Worm (Caenorhabditis elegans) whole organism, late embryonic: ENCODE results near the gene F29B9.5.

Source experiments
- F13H6.1 ChIP-seq: sonication (generic microtip); optimal IDR thresholded peaks from 2 replicates; lab custom pipeline; 2016; ENCODE audit warnings: missing genetic modification characterization, missing compliant biosample characterization
- T23F11.4 ChIP-seq: fragments of 200-800 bp; sonication (Bioruptor generic); optimal IDR thresholded peaks from 2 replicates; lab custom pipeline; 2018; ENCODE audit warnings: mild to moderate bottlenecking, missing genetic modification characterization, missing compliant biosample characterization
- Y22D7AL.16 ChIP-seq: sonication (generic microtip); optimal IDR thresholded peaks from 2 replicates; lab custom pipeline; 2016; ENCODE audit warnings: missing genetic modification characterization, missing compliant biosample characterization
- ama-1 ChIP-seq: fragments of 150-350 bp; optimal IDR thresholded peaks from 2 replicates; lab custom pipeline; 2014
- ceh-14 ChIP-seq: sonication (generic microtip); optimal IDR thresholded peaks from 2 replicates; lab custom pipeline; 2016; ENCODE audit warnings: missing genotype, missing genetic modification characterization, missing compliant biosample characterization
- ceh-18 ChIP-seq: sonication (generic microtip); optimal IDR thresholded peaks from 2 replicates; lab custom pipeline; 2016; ENCODE audit warnings: missing genetic modification characterization, missing compliant biosample characterization
- ceh-19 ChIP-seq: fragments of 200-800 bp; sonication (Bioruptor generic); optimal IDR thresholded peaks from 2 replicates; lab custom pipeline; 2018; ENCODE audit warnings: mild to moderate bottlenecking, missing genetic modification characterization, missing compliant biosample characterization
- ceh-2 ChIP-seq: sonication (generic microtip); optimal IDR thresholded peaks from 2 replicates; lab custom pipeline; 2016; ENCODE audit warnings: missing genotype, missing genetic modification characterization, missing compliant biosample characterization
- ceh-31 ChIP-seq: sonication (generic microtip); optimal IDR thresholded peaks from 2 replicates; lab custom pipeline; 2016; ENCODE audit warnings: missing genetic modification characterization, missing compliant biosample characterization
- ceh-48 ChIP-seq: sonication (generic microtip); optimal IDR thresholded peaks from 2 replicates; lab custom pipeline; 2016; ENCODE audit warnings: missing genetic modification characterization, inconsistent platforms, missing compliant biosample characterization
- ceh-6 ChIP-seq: fragments of 200-800 bp; sonication (Bioruptor generic); optimal IDR thresholded peaks from 2 replicates; lab custom pipeline; 2018; ENCODE audit warnings: mild to moderate bottlenecking, missing genetic modification characterization, missing compliant biosample characterization
- che-1 ChIP-seq: sonication (generic microtip); optimal IDR thresholded peaks from 2 replicates; lab custom pipeline; 2016; ENCODE audit warnings: mild to moderate bottlenecking, missing genetic modification characterization, missing compliant biosample characterization
- dmd-4 ChIP-seq: sonication (generic microtip); optimal IDR thresholded peaks from 2 replicates; lab custom pipeline; 2016; ENCODE audit warnings: borderline replicate concordance, missing genetic modification characterization, missing compliant biosample characterization
- elt-2 ChIP-seq: sonication (generic microtip); optimal IDR thresholded peaks from 2 replicates; lab custom pipeline; 2016; ENCODE audit warnings: missing genetic modification reagents, missing genetic modification characterization, missing compliant biosample characterization
- elt-4 ChIP-seq: sonication (generic microtip); optimal IDR thresholded peaks from 2 replicates; lab custom pipeline; 2016; ENCODE audit warnings: missing genetic modification characterization, missing compliant biosample characterization
- eyg-1 ChIP-seq: sonication (generic microtip); optimal IDR thresholded peaks from 2 replicates; lab custom pipeline; 2016; ENCODE audit warnings: missing genotype, missing genetic modification characterization, missing compliant biosample characterization
- gmeb-2 ChIP-seq: sonication (generic microtip); optimal IDR thresholded peaks from 2 replicates; lab custom pipeline; 2016; ENCODE audit warnings: missing genetic modification characterization, inconsistent platforms, missing compliant biosample characterization
- hlh-13 ChIP-seq: fragments of 200-800 bp; sonication (Bioruptor generic); optimal IDR thresholded peaks from 2 replicates; lab custom pipeline; 2018; ENCODE audit warnings: mild to moderate bottlenecking, missing genetic modification characterization, missing compliant biosample characterization
- hlh-8 ChIP-seq: sonication (generic microtip); optimal IDR thresholded peaks from 2 replicates; lab custom pipeline; 2016; ENCODE audit warnings: missing genotype, missing genetic modification characterization, missing compliant biosample characterization
- lim-6 ChIP-seq: sonication (generic microtip); optimal IDR thresholded peaks from 2 replicates; lab custom pipeline; 2016; ENCODE audit warnings: missing genetic modification characterization, missing compliant biosample characterization
- madf-2 ChIP-seq: sonication (generic microtip); optimal IDR thresholded peaks from 2 replicates; lab custom pipeline; 2017; ENCODE audit warnings: missing genetic modification characterization, missing compliant biosample characterization
- nfya-1 ChIP-seq: sonication (generic microtip); optimal IDR thresholded peaks from 2 replicates; lab custom pipeline; 2017; ENCODE audit warnings: missing genetic modification characterization, mild to moderate bottlenecking, missing compliant biosample characterization, antibody characterized with exemption, moderate library complexity
- nhr-11 ChIP-seq: fragments of 150-350 bp; optimal IDR thresholded peaks from 2 replicates; lab custom pipeline; 2014; ENCODE audit warnings: missing biosample characterization, missing genetic modification characterization
- nhr-232 ChIP-seq: sonication (generic microtip); optimal IDR thresholded peaks from 2 replicates; lab custom pipeline; 2016; ENCODE audit warnings: missing genetic modification characterization, missing compliant biosample characterization
- npax-4 ChIP-seq: sonication (generic microtip); optimal IDR thresholded peaks from 2 replicates; lab custom pipeline; 2016; ENCODE audit warnings: missing genetic modification characterization, missing compliant biosample characterization
- pag-3 ChIP-seq: sonication (generic microtip); optimal IDR thresholded peaks from 2 replicates; lab custom pipeline; 2016; ENCODE audit warnings: missing compliant biosample characterization, missing genetic modification characterization, borderline replicate concordance
- pat-9 ChIP-seq: fragments of 200-800 bp; sonication (Bioruptor generic); optimal IDR thresholded peaks from 2 replicates; lab custom pipeline; 2018; ENCODE audit warnings: mild to moderate bottlenecking, missing genetic modification characterization, moderate library complexity, missing compliant biosample characterization
- pha-2 ChIP-seq: sonication (generic microtip); optimal IDR thresholded peaks from 2 replicates; lab custom pipeline; 2017; ENCODE audit warnings: mild to moderate bottlenecking, missing genetic modification characterization, missing compliant biosample characterization
- pha-4 ChIP-seq: fragments of 150-350 bp; optimal IDR thresholded peaks from 2 replicates; lab custom pipeline; 2018; ENCODE audit warnings: missing biosample characterization, missing genetic modification reagents, missing genetic modification characterization
- ref-2 ChIP-seq: sonication (generic microtip); optimal IDR thresholded peaks from 2 replicates; lab custom pipeline; 2016; ENCODE audit warnings: missing genetic modification characterization, missing compliant biosample characterization
- sdc-2 ChIP-seq: sonication (generic microtip); optimal IDR thresholded peaks from 2 replicates; lab custom pipeline; 2016; ENCODE audit warnings: missing genotype, missing genetic modification characterization, missing compliant biosample characterization
- sox-4 ChIP-seq: sonication (generic microtip); optimal IDR thresholded peaks from 2 replicates; lab custom pipeline; 2017; ENCODE audit warnings: mild to moderate bottlenecking, missing genetic modification characterization, inconsistent platforms, missing compliant biosample characterization
- syd-9 ChIP-seq: sonication (generic microtip); optimal IDR thresholded peaks from 2 replicates; lab custom pipeline; 2016; ENCODE audit warnings: mild to moderate bottlenecking, missing genetic modification characterization, moderate library complexity, missing compliant biosample characterization
- ttx-3 ChIP-seq: sonication (generic microtip); optimal IDR thresholded peaks from 2 replicates; lab custom pipeline; 2016; ENCODE audit warnings: missing genetic modification reagents, missing genetic modification characterization, missing compliant biosample characterization
- unc-86 ChIP-seq: sonication (generic microtip); optimal IDR thresholded peaks from 2 replicates; lab custom pipeline; 2016; ENCODE audit warnings: missing genetic modification characterization, missing compliant biosample characterization

F29B9.5 gene

DNA sequence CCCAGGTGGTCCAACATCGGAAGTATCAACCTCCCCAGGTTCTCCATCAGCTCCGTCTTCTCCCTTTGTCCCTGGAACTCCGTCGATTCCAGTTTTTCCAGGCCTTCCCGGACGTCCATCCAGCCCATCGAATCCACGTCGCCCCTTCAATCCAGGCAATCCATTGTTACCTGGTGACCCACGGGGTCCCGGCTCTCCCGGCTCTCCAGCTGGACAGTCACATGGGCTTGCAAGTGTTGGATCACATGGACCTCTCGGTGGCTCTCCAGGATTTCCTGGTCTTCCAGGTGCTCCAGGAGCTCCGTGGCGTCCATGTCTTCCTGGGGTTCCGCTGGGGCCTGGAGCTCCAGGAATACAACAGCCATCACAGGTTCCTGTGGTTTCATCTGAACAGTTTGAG lies 43.6 kb upstream of the F29B9.5 start:
- TF ChIP-seq elt-4 (peak; percentile 70), ref-2 (tag; lab: Kevin White, UChicago) (no peak), eyg-1 (tag; lab: Kevin White, UChicago) (no peak)

DNA sequence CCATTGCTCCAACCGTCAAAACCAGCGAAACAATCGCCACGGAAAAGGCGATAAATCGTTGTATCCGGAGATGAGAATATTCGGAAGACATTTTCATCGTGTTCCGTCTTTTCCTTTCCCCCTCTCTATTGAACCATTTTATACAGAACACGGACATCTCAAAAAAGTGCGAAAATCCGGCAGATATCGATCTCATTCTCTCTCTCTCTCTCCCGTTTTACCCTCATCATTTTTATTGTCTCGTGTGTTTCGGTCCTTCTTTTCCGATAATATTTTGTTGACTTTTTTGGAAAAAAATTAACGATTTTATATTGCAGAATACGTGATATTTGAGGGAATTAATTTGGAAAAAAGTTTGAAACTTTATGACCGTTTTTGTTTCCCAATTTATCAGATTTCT lies 42.6 kb upstream of the F29B9.5 start, which contains the start of gene col-110:
Gene col-110, minus strand, starts transcription at position 101 of the 400 bp plus-strand sequence.
- TF ChIP-seq madf-2 (no peak), sox-4 (tag; lab: Kevin White, UChicago) (no peak), nhr-232 (tag; lab: Kevin White, UChicago) (no peak)
- TF ChIP-seq, all 69 proteins: peak for 0

DNA sequence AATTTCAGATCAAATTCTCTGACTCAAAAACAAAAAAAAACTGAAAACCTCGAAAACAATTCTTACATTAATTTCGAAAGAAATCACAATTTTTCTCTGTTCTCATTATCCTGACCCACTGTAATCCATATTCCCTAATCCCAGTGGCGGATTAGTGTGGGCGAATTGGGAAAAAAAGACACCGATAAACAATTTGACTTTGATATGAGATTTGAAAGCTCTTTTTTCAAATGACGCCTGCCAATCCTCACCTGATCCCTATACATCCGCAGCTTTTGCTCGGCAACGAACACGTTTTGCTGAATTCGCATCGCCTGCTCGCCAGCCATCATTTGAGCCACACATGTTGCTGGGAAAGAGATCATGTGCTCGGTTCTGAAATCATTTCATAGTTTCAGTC lies 40.5 kb upstream of the F29B9.5 start:
- TF ChIP-seq pha-4 (no peak), hlh-8 (tag; lab: Kevin White, UChicago) (no peak), T23F11.4 (GFP tag; lab: Kevin White, UChicago) (no peak), pha-2 (tag; lab: Kevin White, UChicago) (no peak), ceh-2 (tag; lab: Kevin White, UChicago) (no peak), elt-2 (tag; lab: Kevin White, UChicago) (no peak), ceh-6 (no peak), npax-4 (tag; lab: Kevin White, UChicago) (no peak), pag-3 (tag; lab: Kevin White, UChicago) (no peak), ceh-31 (tag; lab: Kevin White, UChicago) (no peak), Y22D7AL.16 (tag; lab: Kevin White, UChicago) (no peak)

DNA sequence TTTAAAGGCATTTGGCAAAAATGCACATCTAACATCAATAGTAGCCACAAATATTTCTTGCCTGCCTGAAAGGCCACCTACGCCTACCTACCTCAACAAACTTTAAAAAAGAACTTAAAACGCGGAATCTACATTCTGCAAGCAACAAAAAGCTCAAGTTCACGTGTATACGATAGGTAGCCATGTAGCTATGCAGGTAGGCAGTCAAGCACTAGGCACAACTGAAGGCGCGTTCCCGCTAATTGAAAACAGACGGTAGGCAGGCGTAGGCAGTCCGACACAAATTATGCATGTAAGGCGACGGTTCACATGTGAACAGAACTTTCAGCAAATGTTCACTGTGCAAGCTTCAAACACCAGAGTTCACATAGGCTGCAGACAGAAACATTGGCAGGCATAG lies 39.6 kb upstream of the F29B9.5 start:
- TF ChIP-seq gmeb-2 (no peak), nfya-1 (tag; lab: Kevin White, UChicago) (no peak), pat-9 (no peak), che-1 (tag; lab: Kevin White, UChicago) (no peak), lim-6 (tag; lab: Kevin White, UChicago) (no peak), npax-4 (tag; lab: Kevin White, UChicago) (no peak), ceh-18 (no peak), ttx-3 (tag; lab: Kevin White, UChicago) (no peak), nhr-11 (tag; lab: Kevin White, UChicago) (no peak), pag-3 (tag; lab: Kevin White, UChicago) (no peak), ceh-48 (no peak), hlh-13 (GFP tag; lab: Kevin White, UChicago) (no peak)
- TF ChIP-seq, all 69 proteins: peak for 0

DNA sequence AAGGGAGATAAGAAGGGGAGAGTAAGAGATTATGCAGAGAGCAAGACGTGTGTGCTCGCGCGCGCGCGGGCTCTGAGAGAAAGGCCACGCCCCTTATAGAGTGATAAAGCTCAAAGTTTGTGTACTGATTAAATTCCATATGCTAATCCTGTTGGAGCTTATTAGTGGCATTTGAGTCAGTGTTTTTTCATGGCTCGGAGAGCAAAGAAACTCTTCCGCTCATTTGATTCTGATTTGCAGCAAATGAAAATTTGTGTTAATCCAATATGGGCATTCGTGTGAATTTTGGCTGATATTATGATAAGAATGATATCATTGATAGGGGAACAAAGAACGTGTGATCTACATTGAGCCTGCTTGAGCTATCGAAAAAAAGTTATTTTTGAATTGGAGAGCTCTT lies 38.7 kb upstream of the F29B9.5 start:
- TF ChIP-seq unc-86 (tag; lab: Kevin White, UChicago) (no peak), ceh-14 (tag; lab: Kevin White, UChicago) (peak; percentile 3)
- TF ChIP-seq, all 69 proteins: peak for 1

DNA sequence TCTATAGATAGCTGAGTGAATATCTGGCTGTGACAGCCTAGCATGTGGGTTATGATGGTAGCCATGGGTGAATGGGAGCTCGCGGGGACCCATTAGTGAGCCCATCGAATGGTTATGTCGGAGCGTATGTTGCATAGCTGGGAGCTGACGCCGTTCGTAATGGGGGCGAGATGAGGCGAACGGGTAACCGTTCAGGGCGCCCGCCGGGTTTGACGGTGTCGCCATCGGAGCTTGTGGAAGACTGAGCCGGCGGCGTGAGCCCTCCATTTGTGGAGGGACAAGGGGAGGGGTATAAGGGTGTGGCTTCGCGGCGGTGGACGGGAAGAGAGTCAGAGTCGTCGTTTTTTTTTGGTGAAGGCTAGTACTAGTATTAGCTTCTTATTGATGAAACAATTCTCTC lies 28.4 kb upstream of the F29B9.5 start:
- peak; percentile 4 for TF ChIP-seq ceh-31 (tag; lab: Kevin White, UChicago)
- no peak for TF ChIP-seq hlh-13 (GFP tag; lab: Kevin White, UChicago)

DNA sequence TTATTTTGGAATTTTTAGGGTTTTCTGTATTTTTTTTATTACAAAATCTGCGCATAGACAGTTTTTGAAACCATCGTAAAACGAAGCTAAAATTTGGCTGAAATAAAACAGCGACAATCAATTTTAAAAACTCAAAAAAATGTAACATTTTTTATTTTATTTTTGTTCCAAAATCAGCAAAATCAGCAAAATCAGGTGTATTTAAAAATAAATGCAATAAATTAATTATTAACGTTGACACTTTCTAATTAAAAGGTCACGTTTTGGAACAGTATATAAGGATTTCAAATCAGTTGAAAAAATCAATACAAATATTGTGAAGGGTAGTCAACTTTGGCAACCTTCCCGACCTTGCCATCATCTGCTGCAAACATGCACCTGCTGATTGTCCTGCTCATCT lies 18.8 kb upstream of the F29B9.5 start, which contains the start of gene R105.1:
Gene R105.1, plus strand, starts transcription at position 301 of the 400 bp plus-strand sequence.
- TF ChIP-seq lim-6 (tag; lab: Kevin White, UChicago): no peak
- no peak for TF ChIP-seq F13H6.1 (tag; lab: Kevin White, UChicago)
- no peak for TF ChIP-seq ceh-19 (GFP tag; lab: Kevin White, UChicago)
- TF ChIP-seq ama-1 (lab: Kevin White, UChicago): no peak
- TF ChIP-seq sox-4 (tag; lab: Kevin White, UChicago): no peak
- TF ChIP-seq pat-9: no peak
- no peak for TF ChIP-seq ceh-31 (tag; lab: Kevin White, UChicago)
- no peak for TF ChIP-seq syd-9 (tag; lab: Kevin White, UChicago)
- TF ChIP-seq dmd-4 (tag; lab: Kevin White, UChicago): no peak
- no peak for TF ChIP-seq ceh-6
- no peak for TF ChIP-seq che-1 (tag; lab: Kevin White, UChicago)
- no peak for TF ChIP-seq pha-2 (tag; lab: Kevin White, UChicago)
- no peak for TF ChIP-seq sdc-2 (tag; lab: Kevin White, UChicago)
